Fruit fly (Drosophila melanogaster) whole organism, embryonic: ENCODE measurements around the gene CG31436.
A peak's percentile ranks its signal among the peaks of the same experiment; 100 is the strongest.

ENCODE experiments used
- B-H1 ChIP-seq: fragments of 200-800 bp; sonication (Bioruptor generic); IDR thresholded peaks from 3 replicates; pipeline ENCODE4 v1.3.6; 2022; ENCODE audit warnings: missing biosample characterization, missing genetic modification characterization
- CG12071 ChIP-seq: fragments of 200-800 bp; sonication (Bioruptor generic); optimal IDR thresholded peaks from 3 replicates; lab custom pipeline; 2018; ENCODE audit warnings: missing biosample characterization, mild to moderate bottlenecking, missing genetic modification characterization
- CG31388 ChIP-seq: fragments of 200-800 bp; sonication (Bioruptor generic); optimal IDR thresholded peaks from 2 replicates; lab custom pipeline; 2016; ENCODE audit warnings: missing biosample characterization, missing genetic modification characterization
- CG34376 ChIP-seq: fragments of 200-800 bp; sonication (Bioruptor generic); optimal IDR thresholded peaks from 2 replicates; lab custom pipeline; 2018; ENCODE audit warnings: missing biosample characterization, mild to moderate bottlenecking, missing genetic modification characterization
- CG8944 ChIP-seq: fragments of 200-800 bp; sonication (Bioruptor generic); optimal IDR thresholded peaks from 3 replicates; lab custom pipeline; 2016; ENCODE audit warnings: missing biosample characterization, missing genetic modification characterization
- Dad ChIP-seq: fragments of 200-800 bp; sonication (Bioruptor generic); optimal IDR thresholded peaks from 3 replicates; lab custom pipeline; 2016; ENCODE audit warnings: missing biosample characterization, missing genetic modification characterization
- Dll ChIP-seq: fragments of 200-800 bp; sonication (Bioruptor generic); IDR thresholded peaks from 4 replicates; pipeline ENCODE4 v1.3.6; 2022; ENCODE audit warnings: missing biosample characterization, missing genetic modification characterization; ENCODE audit not compliant: partially characterized antibody
- Eip74EF ChIP-seq, 2 experiments: fragments of 200-800 bp in 1 of 2; fragments of >200 bp in 1 of 2; sonication (Bioruptor generic) in 1 of 2; optimal IDR thresholded peaks; 2 replicates each; lab custom pipeline; 2017 to 2019; ENCODE audit warnings: missing biosample characterization in 2 of 2, missing genetic modification characterization in 2 of 2, mild to moderate bottlenecking in 1 of 2, moderate library complexity in 1 of 2
- Elba2 ChIP-seq: fragments of 200-800 bp; sonication (Bioruptor generic); optimal IDR thresholded peaks from 3 replicates; lab custom pipeline; 2016; ENCODE audit warnings: missing biosample characterization, missing genetic modification characterization
- GATAe ChIP-seq: fragments of 200-800 bp; sonication (Bioruptor generic); conservative IDR thresholded peaks from 2 replicates; pipeline ENCODE4 v1.3.6; 2022; ENCODE audit warnings: missing biosample characterization, missing genetic modification characterization
- Hmr ChIP-seq: fragments of 200-800 bp; sonication (Bioruptor generic); optimal IDR thresholded peaks from 3 replicates; lab custom pipeline; 2017; ENCODE audit warnings: mild to moderate bottlenecking, missing biosample characterization, missing genetic modification reagents, missing genetic modification characterization
- Lim3 ChIP-seq: fragments of 200-800 bp; sonication (Bioruptor generic); IDR thresholded peaks from 2 replicates; pipeline ENCODE4 v1.3.6; 2022; ENCODE audit warnings: missing biosample characterization, missing genetic modification characterization
- MTF-1 ChIP-seq: fragments of 200-800 bp; sonication (Bioruptor generic); optimal IDR thresholded peaks from 2 replicates; lab custom pipeline; 2018; ENCODE audit warnings: missing biosample characterization, mild to moderate bottlenecking, missing genetic modification characterization, borderline replicate concordance
- Med ChIP-seq: fragments of 200-800 bp; sonication (Bioruptor generic); peaks from one replicate; lab custom pipeline; 2016; ENCODE audit warnings: missing biosample characterization, missing genetic modification characterization, mild to moderate bottlenecking, inconsistent platforms, moderate library complexity
- Mrtf ChIP-seq: fragments of 200-800 bp; sonication (Bioruptor generic); IDR thresholded peaks from 3 replicates; pipeline ENCODE4 v1.3.6; 2022; ENCODE audit warnings: missing biosample characterization, missing genetic modification characterization
- Oaz ChIP-seq: fragments of 200-800 bp; sonication (Bioruptor generic); IDR thresholded peaks from 2 replicates; pipeline ENCODE4 v1.3.6; 2022; ENCODE audit warnings: missing biosample characterization, missing genetic modification characterization
- Oli ChIP-seq: fragments of 200-800 bp; sonication (Bioruptor generic); optimal IDR thresholded peaks from 2 replicates; lab custom pipeline; 2018; ENCODE audit warnings: missing biosample characterization, mild to moderate bottlenecking, missing genetic modification characterization, moderate library complexity
- Pdp1 ChIP-seq, 2 experiments: fragments of 200-800 bp; sonication (Bioruptor generic); optimal IDR thresholded peaks; 3 replicates each; lab custom pipeline; 2016; ENCODE audit warnings: missing biosample characterization in 2 of 2, missing genetic modification characterization in 2 of 2, mild to moderate bottlenecking in 1 of 2, moderate library complexity in 1 of 2
- Rfx ChIP-seq: fragments of 200-800 bp; sonication (Bioruptor generic); IDR thresholded peaks from 2 replicates; pipeline ENCODE4 v1.3.6; 2022; ENCODE audit warnings: missing biosample characterization, missing genetic modification characterization
- Rx ChIP-seq: fragments of 200-800 bp; sonication (Bioruptor generic); IDR thresholded peaks from 2 replicates; pipeline ENCODE4 v1.3.6; 2022; ENCODE audit warnings: missing biosample characterization, missing genetic modification characterization
- Trl ChIP-seq, 3 experiments: fragments of >200 bp in 2 of 3; fragments of 200-800 bp in 1 of 3; sonication (Bioruptor generic) in 1 of 3; optimal IDR thresholded peaks; 2 replicates in 1 of 3; 3 replicates in 2 of 3; lab custom pipeline; 2016 to 2017; ENCODE audit warnings: missing biosample characterization in 1 of 3, missing genetic modification characterization in 1 of 3
- exex ChIP-seq: fragments of 200-800 bp; sonication (Bioruptor generic); optimal IDR thresholded peaks from 4 replicates; lab custom pipeline; 2018; ENCODE audit warnings: missing biosample characterization, mild to moderate bottlenecking, missing genetic modification characterization, moderate library complexity
- grn ChIP-seq: fragments of 200-800 bp; sonication (Bioruptor generic); optimal IDR thresholded peaks from 3 replicates; lab custom pipeline; 2017; ENCODE audit warnings: missing biosample characterization, missing genetic modification characterization
- hb ChIP-seq: fragments of 200-800 bp; sonication (Bioruptor generic); IDR thresholded peaks from 3 replicates; pipeline ENCODE4 v1.3.6; 2022; ENCODE audit warnings: missing biosample characterization, missing genetic modification characterization; ENCODE audit not compliant: partially characterized antibody
- lab ChIP-seq: fragments of 200-800 bp; sonication (Bioruptor generic); optimal IDR thresholded peaks from 3 replicates; lab custom pipeline; 2017; ENCODE audit warnings: missing biosample characterization, missing genetic modification characterization, mild to moderate bottlenecking, moderate library complexity, missing genetic modification reagents
- lmd ChIP-seq: fragments of 200-800 bp; sonication (Bioruptor generic); IDR thresholded peaks from 2 replicates; pipeline ENCODE4 v1.3.6; 2022; ENCODE audit warnings: missing biosample characterization, missing genetic modification characterization
- mirr ChIP-seq: fragments of 200-800 bp; sonication (Bioruptor generic); optimal IDR thresholded peaks from 3 replicates; lab custom pipeline; 2018; ENCODE audit warnings: missing biosample characterization, mild to moderate bottlenecking, missing genetic modification characterization
- nmo ChIP-seq: fragments of 200-800 bp; sonication (Bioruptor generic); optimal IDR thresholded peaks from 2 replicates; lab custom pipeline; 2018; ENCODE audit warnings: missing biosample characterization, mild to moderate bottlenecking, missing genetic modification characterization, moderate library complexity
- pum ChIP-seq: fragments of 200-800 bp; sonication (Bioruptor generic); optimal IDR thresholded peaks from 2 replicates; lab custom pipeline; 2016; ENCODE audit warnings: missing biosample characterization, missing genetic modification characterization
- pzg ChIP-seq: fragments of 200-800 bp; sonication (Bioruptor generic); optimal IDR thresholded peaks from 3 replicates; lab custom pipeline; 2018; ENCODE audit warnings: missing biosample characterization, mild to moderate bottlenecking, missing genetic modification characterization, moderate library complexity
- ro ChIP-seq: fragments of 200-800 bp; sonication (Bioruptor generic); IDR thresholded peaks from 2 replicates; pipeline ENCODE4 v1.3.6; 2022; ENCODE audit warnings: missing biosample characterization, missing genetic modification characterization
- sd ChIP-seq: fragments of 200-800 bp; sonication (Bioruptor generic); optimal IDR thresholded peaks from 3 replicates; lab custom pipeline; 2018; ENCODE audit warnings: missing biosample characterization, mild to moderate bottlenecking, missing genetic modification characterization, moderate library complexity
- stc ChIP-seq: fragments of 200-800 bp; sonication (Bioruptor generic); IDR thresholded peaks from 2 replicates; pipeline ENCODE4 v1.3.6; 2022; ENCODE audit warnings: missing biosample characterization, missing genetic modification characterization
- sug ChIP-seq: fragments of 200-800 bp; optimal IDR thresholded peaks from 2 replicates; lab custom pipeline; 2019; ENCODE audit warnings: missing biosample characterization, mild to moderate bottlenecking, missing genetic modification characterization, moderate library complexity
- zf30C ChIP-seq: fragments of 200-800 bp; sonication (Bioruptor generic); optimal IDR thresholded peaks from 3 replicates; lab custom pipeline; 2018; ENCODE audit warnings: missing biosample characterization, mild to moderate bottlenecking, missing genetic modification characterization

The CG31436 gene

dm6 chr3R:25320051-25320705, 16.2 kb downstream of the CG31436 start, which contains the start of gene CG10560 (continued):
- TF ChIP-seq CG31388 (GFP tag; lab: Kevin White, UChicago) = no peak
- peak; percentile 30 for TF ChIP-seq mirr (GFP tag; lab: Kevin White, UChicago)
- TF ChIP-seq stc (GFP tag; lab: Robert Waterston, UW) = no peak
- no peak for TF ChIP-seq Elba2 (GFP tag; lab: Kevin White, UChicago)
- TF ChIP-seq GATAe (GFP tag; lab: Robert Waterston, UW) = no peak
- TF ChIP-seq Pdp1 (GFP tag; optimal IDR thresholded peaks at IDR 0.05; lab: Kevin White, UChicago) = peak in 1 of 2 experiments; percentile 54
- no peak for TF ChIP-seq Rfx (GFP tag; lab: Robert Waterston, UW)
- TF ChIP-seq CG34376 (GFP tag; lab: Kevin White, UChicago) = peak; percentile 3
- peak; percentile 69 for TF ChIP-seq sug (tag; lab: Kevin White, UChicago)
- no peak for TF ChIP-seq ro (GFP tag; lab: Robert Waterston, UW)
- TF ChIP-seq CG12071 = peak; percentile 20
- TF ChIP-seq zf30C (GFP tag; lab: Kevin White, UChicago) = no peak
- TF ChIP-seq Oli (tag; lab: Kevin White, UChicago) = no peak
- TF ChIP-seq Eip74EF (GFP tag; optimal IDR thresholded peaks at IDR 0.05; lab: Kevin White, UChicago) = peak in 1 of 2 experiments; percentile 7
- TF ChIP-seq MTF-1 (GFP tag; lab: Kevin White, UChicago) = no peak
- TF ChIP-seq, all 482 proteins: peak for 11

dm6 chr3R:25320898-25321297, 17.0 kb downstream of the CG31436 start:
- TF ChIP-seq grn (GFP tag; lab: Kevin White, UChicago) (peak; percentile 69), hb (GFP tag; lab: Robert Waterston, UW) (no peak), Dll (GFP tag; lab: Robert Waterston, UW) (no peak), Rx (GFP tag; lab: Robert Waterston, UW) (no peak), CG8944 (no peak), sd (peak; percentile 91), exex (tag; lab: Kevin White, UChicago) (peak; percentile 84), sug (tag; lab: Kevin White, UChicago) (peak; percentile 86), pzg (GFP tag; lab: Kevin White, UChicago) (no peak), Lim3 (GFP tag; lab: Robert Waterston, UW) (0 out of 2 replicates have a peak, but pooled peaks have one; percentile 26), mirr (GFP tag; lab: Kevin White, UChicago) (peak; percentile 36), Hmr (GFP tag; lab: Kevin White, UChicago) (no peak), lab (GFP tag; lab: Kevin White, UChicago) (peak; percentile 14), Trl (optimal IDR thresholded peaks at IDR 0.05; lab: Kevin White, UChicago) (peak in 1 of 2 experiments; percentile 1), Trl (GFP tag; optimal IDR thresholded peaks at IDR 0.05; lab: Kevin White, UChicago) (no peak), pum (GFP tag; lab: Kevin White, UChicago) (no peak), Med (GFP tag; lab: Kevin White, UChicago) (peak; percentile 33), Oaz (GFP tag; lab: Robert Waterston, UW) (no peak), nmo (GFP tag; lab: Kevin White, UChicago) (no peak), B-H1 (GFP tag; lab: Robert Waterston, UW) (no peak), lmd (GFP tag; lab: Robert Waterston, UW) (no peak), GATAe (GFP tag; lab: Robert Waterston, UW) (0 out of 2 replicates have a peak, but pooled peaks have one; percentile 40), Mrtf (GFP tag; lab: Robert Waterston, UW) (no peak)

dm6 chr3R:25321681-25322080, 17.7 kb downstream of the CG31436 start:
- TF ChIP-seq Dad (GFP tag; lab: Kevin White, UChicago) (no peak), exex (tag; lab: Kevin White, UChicago) (peak; percentile 65)
